Worm (Caenorhabditis elegans): Measurements from ENCODE around the gene srd-2.

srd-2 gene

ce11 chrII:10189369-10189768 lies 1.7 kb upstream of the srd-2 start, which contains the start of gene cdc-25.4:
cdc-25.4 (minus strand) TSS chrII:10189469.
- TF ChIP-seq ceh-24 (tag; optimal IDR thresholded peaks at IDR 0.05) (no peak), hlh-30 (tag; optimal IDR thresholded peaks at IDR 0.05; ENCODE audit: insufficient read depth) (no peak)

DNA sequence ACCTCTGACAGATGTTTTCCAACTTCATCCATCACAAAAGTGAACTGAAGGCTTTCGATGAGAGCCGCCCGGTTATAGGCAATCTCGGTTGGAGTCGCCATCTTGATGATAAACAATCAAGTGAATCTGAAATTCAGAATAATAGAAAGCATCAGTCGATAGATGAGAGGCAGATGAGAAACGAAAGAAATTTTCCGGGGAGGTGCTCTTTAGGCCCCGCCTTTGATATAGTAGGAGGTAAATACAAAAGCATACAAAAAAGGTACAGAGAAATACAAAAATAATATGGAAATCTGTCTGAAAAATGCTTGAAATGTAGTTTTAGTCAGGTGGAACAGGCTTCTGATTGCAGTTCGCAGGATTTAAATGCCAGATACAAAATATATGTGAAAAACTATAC lies 5.1 kb downstream of the srd-2 start, which contains the start of gene srd-1:
srd-1 (minus strand) TSS at position 101 of the 400 bp plus-strand sequence.
- TF ChIP-seq pax-1 (tag; optimal IDR thresholded peaks at IDR 0.05) (no peak), ceh-18 (tag; optimal IDR thresholded peaks at IDR 0.05) (no peak), hlh-8 (tag; optimal IDR thresholded peaks at IDR 0.05) (no peak), pha-4 (tag; optimal IDR thresholded peaks at IDR 0.05) (no peak), ceh-22 (tag; optimal IDR thresholded peaks at IDR 0.05) (no peak), lim-6 (tag; optimal IDR thresholded peaks at IDR 0.05) (no peak), npax-4 (tag; optimal IDR thresholded peaks at IDR 0.05) (no peak), K09A11.1 (tag; optimal IDR thresholded peaks at IDR 0.05; ENCODE audit: insufficient read depth) (no peak), unc-86 (tag; optimal IDR thresholded peaks at IDR 0.05) (no peak), rnt-1 (tag; optimal IDR thresholded peaks at IDR 0.05) (no peak), sox-4 (tag; optimal IDR thresholded peaks at IDR 0.05) (no peak), K02D7.2 (tag; optimal IDR thresholded peaks at IDR 0.05) (no peak), ahr-1 (tag; optimal IDR thresholded peaks at IDR 0.05) (no peak), fkh-6 (tag; optimal IDR thresholded peaks at IDR 0.05) (no peak), unc-3 (GFP tag; conservative IDR thresholded peaks at IDR 0.05) (no peak), unc-3 (tag; optimal IDR thresholded peaks at IDR 0.05) (no peak), fax-1 (tag; optimal IDR thresholded peaks at IDR 0.05) (no peak), che-1 (tag; optimal IDR thresholded peaks at IDR 0.05) (no peak), ref-2 (tag; optimal IDR thresholded peaks at IDR 0.05) (no peak), elt-4 (tag; optimal IDR thresholded peaks at IDR 0.05) (no peak), elt-2 (tag; optimal IDR thresholded peaks at IDR 0.05) (no peak)

DNA sequence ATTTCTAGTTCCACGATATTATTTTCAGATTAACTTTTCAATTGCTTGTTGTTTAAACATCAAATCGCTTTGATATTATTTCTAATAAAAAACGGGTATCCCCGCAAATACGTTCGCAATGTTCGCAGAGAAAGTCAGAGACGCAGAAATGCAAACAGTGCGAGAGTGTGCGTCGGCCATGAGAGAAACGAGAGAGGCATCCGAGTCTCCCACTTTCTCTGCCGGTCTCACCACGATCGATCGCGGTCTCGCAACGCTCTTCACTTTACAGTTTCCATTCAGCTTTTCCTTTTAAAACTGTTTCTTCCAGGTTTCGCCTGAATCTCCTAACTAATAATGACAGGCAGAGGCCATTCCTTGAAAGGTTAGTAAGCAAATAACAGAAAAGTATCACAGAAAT lies 13.4 kb downstream of the srd-2 start, which contains the start of gene F33H1.4:
F33H1.4 (plus strand) TSS at position 311 of the 400 bp plus-strand sequence.
- TF ChIP-seq unc-55 (GFP tag; optimal IDR thresholded peaks at IDR 0.05) (peak; percentile 60), lim-6 (tag; optimal IDR thresholded peaks at IDR 0.05) (no peak), ama-1 (optimal IDR thresholded peaks at IDR 0.05) (peak; percentile 22), ceh-48 (tag; optimal IDR thresholded peaks at IDR 0.05) (peak; percentile 57), unc-86 (tag; optimal IDR thresholded peaks at IDR 0.05) (no peak), ceh-31 (tag; optimal IDR thresholded peaks at IDR 0.05) (peak; percentile 19), tbx-2 (tag; optimal IDR thresholded peaks at IDR 0.05) (no peak)

DNA sequence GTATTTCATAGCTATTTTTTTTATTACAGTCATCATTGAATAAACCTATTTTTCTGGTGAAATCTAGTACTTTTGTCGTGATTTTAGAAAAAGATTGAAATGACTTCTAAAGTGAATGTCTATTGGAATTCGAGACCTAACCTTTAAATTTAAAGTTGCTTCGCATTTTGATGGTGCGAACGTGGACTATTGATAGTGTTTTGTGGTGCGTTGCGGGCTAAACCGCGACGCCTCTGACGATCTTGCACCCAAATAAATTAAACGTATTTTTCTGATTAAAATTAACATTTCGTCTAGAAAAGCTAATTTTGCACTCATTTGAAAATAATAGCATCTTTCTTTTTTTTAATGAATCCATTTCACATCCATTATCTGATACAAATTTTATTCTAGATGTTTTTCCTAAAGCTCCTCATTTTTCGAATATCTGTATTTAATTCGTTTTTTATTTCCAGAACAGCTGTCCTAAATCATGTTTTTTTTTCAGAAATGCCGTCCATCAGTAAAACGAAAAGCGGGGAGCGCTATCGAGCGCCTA lies 15.2 kb downstream of the srd-2 start, which contains the start of gene wbp-11:
wbp-11 (plus strand) TSS at position 488 of the 538 bp plus-strand sequence.
- TF ChIP-seq gmeb-2 (tag; optimal IDR thresholded peaks at IDR 0.05) (no peak), unc-42 (tag; optimal IDR thresholded peaks at IDR 0.05) (peak; percentile 46)

- TF ChIP-seq unc-42 (tag; optimal IDR thresholded peaks at IDR 0.05) (no peak), pqm-1 (tag; optimal IDR thresholded peaks at IDR 0.05) (no peak), K02D7.2 (tag; optimal IDR thresholded peaks at IDR 0.05) (no peak), ceh-31 (tag; optimal IDR thresholded peaks at IDR 0.05) (no peak)
Observed at ce11 chrII:10170837-10171318, 16.8 kb downstream of the srd-2 start, which contains the start of gene gpd-4. gpd-4 (plus strand) TSS chrII:10171268.

DNA sequence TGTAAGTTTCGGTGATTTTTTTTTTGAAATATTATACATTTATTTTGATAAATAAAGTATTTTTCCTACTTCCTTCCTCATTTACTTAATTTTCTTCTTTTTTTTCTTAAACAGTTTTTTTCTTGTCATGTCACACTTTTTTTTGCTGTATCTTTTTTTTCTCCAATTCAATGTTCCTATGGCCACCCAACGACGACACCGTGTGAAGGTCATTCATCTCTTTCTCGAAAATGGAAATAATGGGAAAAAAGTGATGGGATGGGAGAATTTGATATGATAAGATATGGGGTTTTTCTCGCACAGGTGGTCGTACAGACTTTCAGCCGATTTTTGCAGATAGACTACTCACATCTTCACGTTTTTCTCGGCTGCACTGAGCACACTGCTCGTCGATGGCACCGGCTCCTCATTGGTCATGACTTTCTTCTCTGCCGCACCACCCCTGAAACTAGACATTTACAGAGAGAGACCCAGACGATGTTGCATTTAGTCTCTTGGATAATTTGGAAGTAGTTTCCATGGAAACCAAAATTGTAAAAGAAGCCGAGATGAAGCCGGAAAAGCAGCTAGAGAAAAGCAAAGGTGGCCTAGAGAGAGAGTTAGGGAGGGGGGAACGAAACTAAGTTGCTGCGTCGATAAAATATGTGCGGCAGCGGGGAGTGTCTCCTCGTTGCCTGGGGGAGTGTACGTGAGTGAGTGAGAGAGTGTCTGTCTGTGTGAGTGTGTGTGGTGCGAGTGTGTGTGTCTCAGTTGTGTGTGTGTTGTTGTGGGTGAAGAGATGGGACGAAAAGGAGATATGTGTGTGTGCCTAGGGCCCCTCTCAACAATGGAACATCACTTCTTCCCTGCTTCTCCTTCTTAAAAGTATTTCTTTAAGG lies 18.6 kb downstream of the srd-2 start, which contains the start of gene daf-19:
daf-19 (minus strand) TSS at position 442 of the 878 bp plus-strand sequence.
- peak; percentile 41 for TF ChIP-seq K09A11.1 (tag; optimal IDR thresholded peaks at IDR 0.05; ENCODE audit: insufficient read depth)
- peak; percentile 48; the same call in 1 of the 2 replicates for TF ChIP-seq ceh-45 (GFP tag; IDR thresholded peaks at IDR 0.05)
- no peak for TF ChIP-seq ceh-9 (tag; optimal IDR thresholded peaks at IDR 0.05)
- TF ChIP-seq K02D7.2 (tag; optimal IDR thresholded peaks at IDR 0.05), result peak; percentile 32
- peak; percentile 87 for TF ChIP-seq ceh-14 (tag; optimal IDR thresholded peaks at IDR 0.05)
- TF ChIP-seq tbx-7 (tag; optimal IDR thresholded peaks at IDR 0.05), result no peak
- peak; percentile 91 for TF ChIP-seq tbx-2 (tag; optimal IDR thresholded peaks at IDR 0.05)
- TF ChIP-seq pag-3 (tag; optimal IDR thresholded peaks at IDR 0.05; ENCODE audit: borderline replicate concordance), result no peak
- no peak for TF ChIP-seq fkh-10 (GFP tag; optimal IDR thresholded peaks at IDR 0.05)
- TF ChIP-seq ceh-34 (tag; optimal IDR thresholded peaks at IDR 0.05), result peak; percentile 61
- TF ChIP-seq hlh-13 (GFP tag; optimal IDR thresholded peaks at IDR 0.05), result peak; percentile 45
- peak; percentile 90 for TF ChIP-seq hlh-6 (tag; optimal IDR thresholded peaks at IDR 0.05)
- no peak for TF ChIP-seq mec-3 (tag; optimal IDR thresholded peaks at IDR 0.05; ENCODE audit: borderline replicate concordance)
- TF ChIP-seq lim-6 (tag; optimal IDR thresholded peaks at IDR 0.05), result no peak
- peak; percentile 74 for TF ChIP-seq ceh-48 (tag; optimal IDR thresholded peaks at IDR 0.05)
